Worm (Caenorhabditis elegans): ENCODE results near the gene suca-1.
A peak's percentile ranks its signal among the peaks of the same experiment; 100 is the strongest.

DNA sequence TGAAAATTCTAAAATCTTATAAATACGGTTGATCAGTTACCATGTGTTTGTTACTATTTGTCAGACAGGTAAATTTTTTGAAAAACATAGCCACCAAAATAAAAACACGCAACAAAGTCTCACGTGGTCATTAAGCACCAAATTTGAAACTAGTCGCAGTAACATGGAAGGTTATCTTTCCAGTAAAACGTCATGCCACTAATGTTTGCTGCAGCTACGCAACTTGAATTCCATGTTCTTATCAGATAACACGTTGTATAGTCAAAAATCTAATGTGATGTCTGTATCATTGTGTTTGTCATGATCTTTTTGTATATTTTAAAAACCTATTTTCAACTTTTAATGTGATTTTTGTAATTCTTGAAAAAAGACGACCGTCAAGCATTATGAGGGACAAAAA, 1.9 kb upstream of the suca-1 start:
- TF ChIP-seq nhr-76 (tag; optimal IDR thresholded peaks at IDR 0.05) (no peak), pha-4 (tag; optimal IDR thresholded peaks at IDR 0.05) (peak; percentile 16), daf-12 (tag; optimal IDR thresholded peaks at IDR 0.05) (no peak), unc-39 (tag; optimal IDR thresholded peaks at IDR 0.05) (no peak), egl-5 (tag; optimal IDR thresholded peaks at IDR 0.05) (no peak), nhr-12 (tag; optimal IDR thresholded peaks at IDR 0.05) (no peak), nhr-77 (tag; optimal IDR thresholded peaks at IDR 0.05) (no peak), zag-1 (tag; optimal IDR thresholded peaks at IDR 0.05) (no peak), unc-62 (GFP tag; optimal IDR thresholded peaks at IDR 0.05) (no peak), elt-2 (tag; optimal IDR thresholded peaks at IDR 0.05) (peak; percentile 90), ztf-11 (tag; optimal IDR thresholded peaks at IDR 0.05) (no peak)
